Worm (Caenorhabditis elegans) whole organism, L2 larva: ENCODE measurements around the gene trpp-1.
A peak's percentile ranks its signal among the peaks of the same experiment; 100 is the strongest.

Experiments
- C34F6.9 ChIP-seq: fragments of 150-350 bp; optimal IDR thresholded peaks from 2 replicates; lab custom pipeline; 2014; ENCODE audit warnings: missing biosample characterization, missing genetic modification characterization
- F13H6.1 ChIP-seq: sonication (generic microtip); optimal IDR thresholded peaks from 2 replicates; lab custom pipeline; 2016; ENCODE audit warnings: missing genetic modification characterization, missing compliant biosample characterization
- R02D3.7 ChIP-seq: fragments of 150-350 bp; optimal IDR thresholded peaks from 2 replicates; lab custom pipeline; 2014; ENCODE audit warnings: missing biosample characterization, missing genetic modification characterization
- Y55F3AM.14 ChIP-seq: fragments of 200-800 bp; sonication (Bioruptor generic); optimal IDR thresholded peaks from 2 replicates; lab custom pipeline; 2018; ENCODE audit warnings: mild to moderate bottlenecking, missing genetic modification characterization, missing compliant biosample characterization
- ZK546.5 ChIP-seq: sonication (generic microtip); optimal IDR thresholded peaks from 2 replicates; lab custom pipeline; 2017; ENCODE audit warnings: missing biosample characterization, missing genetic modification characterization
- alr-1 ChIP-seq: fragments of 150-350 bp; optimal IDR thresholded peaks from 2 replicates; lab custom pipeline; 2014; ENCODE audit warnings: missing biosample characterization, missing genetic modification characterization
- ama-1 ChIP-seq: fragments of 150-350 bp; optimal IDR thresholded peaks from 2 replicates; lab custom pipeline; 2018; ENCODE audit warnings: inconsistent platforms
- blmp-1 ChIP-seq: sonication (generic microtip); optimal IDR thresholded peaks from 2 replicates; lab custom pipeline; 2017; ENCODE audit warnings: missing genetic modification characterization, mild to moderate bottlenecking, missing compliant biosample characterization, antibody characterized with exemption, moderate library complexity; ENCODE audit not compliant: insufficient read depth
- ceh-16 ChIP-seq: fragments of 150-350 bp; optimal IDR thresholded peaks from 2 replicates; lab custom pipeline; 2014; ENCODE audit warnings: missing biosample characterization, missing genetic modification characterization
- ceh-82 ChIP-seq: fragments of 150-350 bp; optimal IDR thresholded peaks from 2 replicates; lab custom pipeline; 2014; ENCODE audit warnings: missing biosample characterization, missing genetic modification characterization
- crh-2 ChIP-seq: sonication (generic microtip); optimal IDR thresholded peaks from 2 replicates; lab custom pipeline; 2017; ENCODE audit warnings: missing biosample characterization, missing genetic modification characterization
- dmd-4 ChIP-seq: sonication (generic microtip); optimal IDR thresholded peaks from 2 replicates; lab custom pipeline; 2017; ENCODE audit warnings: missing biosample characterization, missing genetic modification characterization
- egl-27 ChIP-seq: sonication (generic microtip); optimal IDR thresholded peaks from 3 replicates; lab custom pipeline; 2017; ENCODE audit warnings: missing biosample characterization, missing genetic modification reagents, missing genetic modification characterization
- elt-1 ChIP-seq: fragments of 150-350 bp; optimal IDR thresholded peaks from 2 replicates; lab custom pipeline; 2014; ENCODE audit warnings: missing biosample characterization, missing genetic modification characterization
- elt-3 ChIP-seq: sonication (generic microtip); optimal IDR thresholded peaks from 2 replicates; lab custom pipeline; 2017; ENCODE audit warnings: missing biosample characterization, missing genetic modification characterization
- fos-1 ChIP-seq: fragments of 150-350 bp; optimal IDR thresholded peaks from 2 replicates; lab custom pipeline; 2014; ENCODE audit warnings: missing biosample characterization, missing genetic modification characterization
- gmeb-1 ChIP-seq: fragments of 150-350 bp; optimal IDR thresholded peaks from 2 replicates; lab custom pipeline; 2014; ENCODE audit warnings: missing biosample characterization, missing genetic modification characterization
- lin-13 ChIP-seq: fragments of 150-350 bp; optimal IDR thresholded peaks from 2 replicates; lab custom pipeline; 2014; ENCODE audit warnings: missing biosample characterization, missing genetic modification reagents, missing genetic modification characterization
- lin-39 ChIP-seq: fragments of 150-350 bp; optimal IDR thresholded peaks from 2 replicates; lab custom pipeline; 2014; ENCODE audit warnings: missing biosample characterization, missing genetic modification reagents, missing genetic modification characterization
- lsy-2 ChIP-seq, 2 experiments: fragments of 150-350 bp in 1 of 2; sonication (generic microtip) in 1 of 2; optimal IDR thresholded peaks; 2 replicates each; lab custom pipeline; 2014 to 2017; ENCODE audit warnings: missing biosample characterization in 2 of 2, missing genetic modification characterization in 2 of 2
- mab-5 ChIP-seq: fragments of 150-350 bp; optimal IDR thresholded peaks from 2 replicates; lab custom pipeline; 2014; ENCODE audit warnings: missing biosample characterization, missing genetic modification characterization
- mdl-1 ChIP-seq, 2 experiments: fragments of 150-350 bp in 1 of 2; sonication (generic microtip) in 1 of 2; optimal IDR thresholded peaks; 2 replicates each; lab custom pipeline; 2017; ENCODE audit warnings: missing biosample characterization in 2 of 2, missing genetic modification characterization in 2 of 2
- nhr-11 ChIP-seq: fragments of 150-350 bp; optimal IDR thresholded peaks from 2 replicates; lab custom pipeline; 2014; ENCODE audit warnings: missing biosample characterization, missing genetic modification characterization
- nhr-12 ChIP-seq: fragments of 150-350 bp; optimal IDR thresholded peaks from 2 replicates; lab custom pipeline; 2014; ENCODE audit warnings: missing biosample characterization, missing genetic modification characterization
- nhr-129 ChIP-seq: fragments of 150-350 bp; optimal IDR thresholded peaks from 2 replicates; lab custom pipeline; 2014; ENCODE audit warnings: missing biosample characterization, missing genetic modification characterization
- nhr-21 ChIP-seq: fragments of 150-350 bp; optimal IDR thresholded peaks from 2 replicates; lab custom pipeline; 2014; ENCODE audit warnings: missing biosample characterization, missing genetic modification characterization
- nhr-23 ChIP-seq: fragments of 150-350 bp; optimal IDR thresholded peaks from 2 replicates; lab custom pipeline; 2014; ENCODE audit warnings: missing biosample characterization, missing genetic modification reagents, missing genetic modification characterization
- nhr-237 ChIP-seq: fragments of 150-350 bp; optimal IDR thresholded peaks from 2 replicates; lab custom pipeline; 2014; ENCODE audit warnings: missing biosample characterization, missing genetic modification characterization
- nhr-25 ChIP-seq: fragments of 150-350 bp; sonication (generic microtip); optimal IDR thresholded peaks from 3 replicates; lab custom pipeline; 2014; ENCODE audit warnings: missing biosample characterization, missing genetic modification characterization
- nhr-6 ChIP-seq: fragments of 150-350 bp; optimal IDR thresholded peaks from 2 replicates; lab custom pipeline; 2014; ENCODE audit warnings: missing biosample characterization, missing genetic modification characterization
- nhr-77 ChIP-seq: fragments of 150-350 bp; optimal IDR thresholded peaks from 2 replicates; lab custom pipeline; 2014; ENCODE audit warnings: missing biosample characterization, missing genetic modification characterization
- peb-1 ChIP-seq: fragments of 150-350 bp; optimal IDR thresholded peaks from 2 replicates; lab custom pipeline; 2014; ENCODE audit warnings: missing biosample characterization, missing genetic modification characterization
- sem-4 ChIP-seq: fragments of 150-350 bp; optimal IDR thresholded peaks from 2 replicates; lab custom pipeline; 2014; ENCODE audit warnings: missing biosample characterization, missing genetic modification reagents, missing genetic modification characterization
- skn-1 ChIP-seq: sonication (generic microtip); optimal IDR thresholded peaks from 2 replicates; lab custom pipeline; 2017; ENCODE audit warnings: missing biosample characterization, missing genetic modification characterization
- sma-3 ChIP-seq: sonication (generic microtip); optimal IDR thresholded peaks from 2 replicates; lab custom pipeline; 2016; ENCODE audit warnings: missing genetic modification reagents, missing genetic modification characterization, missing compliant biosample characterization
- sma-9 ChIP-seq, 2 experiments: fragments of 150-350 bp in 1 of 2; sonication (generic microtip) in 1 of 2; optimal IDR thresholded peaks; 2 replicates each; lab custom pipeline; 2014 to 2016; ENCODE audit warnings: missing genetic modification characterization in 2 of 2, mild to moderate bottlenecking in 1 of 2, missing biosample characterization in 1 of 2, missing compliant biosample characterization in 1 of 2, missing genetic modification reagents in 1 of 2, moderate library complexity in 1 of 2
- snpc-4 ChIP-seq: fragments of 150-350 bp; optimal IDR thresholded peaks from 2 replicates; lab custom pipeline; 2014; ENCODE audit warnings: missing biosample characterization, missing genetic modification characterization
- unc-39 ChIP-seq: fragments of 150-350 bp; optimal IDR thresholded peaks from 2 replicates; lab custom pipeline; 2014; ENCODE audit warnings: missing biosample characterization, missing genetic modification characterization
- unc-55 ChIP-seq: fragments of 150-350 bp; sonication (generic microtip); optimal IDR thresholded peaks from 3 replicates; lab custom pipeline; 2014; ENCODE audit warnings: missing biosample characterization, missing genetic modification reagents, missing genetic modification characterization
- unc-62 ChIP-seq: fragments of 150-350 bp; optimal IDR thresholded peaks from 2 replicates; lab custom pipeline; 2014; ENCODE audit warnings: missing biosample characterization, missing genetic modification reagents, missing genetic modification characterization
- zag-1 ChIP-seq: fragments of 150-350 bp; optimal IDR thresholded peaks from 2 replicates; lab custom pipeline; 2014; ENCODE audit warnings: missing biosample characterization, missing genetic modification characterization
- ztf-1 ChIP-seq: fragments of 200-800 bp; sonication (Bioruptor generic); conservative IDR thresholded peaks from 2 replicates; pipeline ENCODE4 v1.3.6; 2022; ENCODE audit warnings: missing genetic modification characterization, missing compliant biosample characterization
- ztf-11 ChIP-seq: sonication (generic microtip); optimal IDR thresholded peaks from 2 replicates; lab custom pipeline; 2017; ENCODE audit warnings: missing biosample characterization, missing genetic modification characterization
- ztf-4 ChIP-seq: fragments of 150-350 bp; optimal IDR thresholded peaks from 2 replicates; lab custom pipeline; 2014; ENCODE audit warnings: missing biosample characterization, missing genetic modification characterization

Gene trpp-1

DNA sequence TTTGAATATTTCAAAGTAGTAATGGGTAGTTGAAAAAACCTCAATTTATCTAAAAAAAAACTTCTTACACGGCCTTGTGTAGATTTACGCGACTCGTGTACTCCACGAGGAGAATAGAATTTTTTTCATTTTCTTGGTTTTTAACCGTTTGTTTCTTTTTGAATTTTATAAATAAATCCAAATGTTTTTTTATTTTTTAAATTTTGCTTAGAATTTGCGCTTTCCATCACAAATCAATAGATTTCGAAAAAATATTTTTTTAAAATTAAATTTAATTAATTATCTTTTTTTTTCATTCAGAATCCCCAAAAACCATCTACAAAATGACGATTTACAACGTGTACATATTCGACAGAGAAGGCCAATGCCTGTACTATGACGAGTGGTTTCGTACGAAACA lies at the start of gene trpp-1:
Gene trpp-1, plus strand, starts transcription at position 301 of the 400 bp plus-strand sequence.
- TF ChIP-seq mab-5 (no peak), egl-27 (tag; lab: Kevin White, UChicago) (no peak), C34F6.9 (tag; lab: Kevin White, UChicago) (no peak), R02D3.7 (tag; lab: Kevin White, UChicago) (no peak), alr-1 (tag; lab: Kevin White, UChicago) (no peak), gmeb-1 (tag; lab: Kevin White, UChicago) (no peak), nhr-77 (no peak), nhr-23 (no peak), F13H6.1 (tag; lab: Kevin White, UChicago) (no peak), ceh-16 (no peak), fos-1 (tag; lab: Kevin White, UChicago) (no peak), lin-13 (GFP tag; lab: Kevin White, UChicago) (no peak), nhr-6 (tag; lab: Kevin White, UChicago) (no peak), ztf-4 (tag; lab: Kevin White, UChicago) (no peak), elt-3 (tag; lab: Kevin White, UChicago) (no peak), unc-39 (tag; lab: Kevin White, UChicago) (no peak), dmd-4 (tag; lab: Kevin White, UChicago) (no peak), unc-62 (GFP tag; lab: Kevin White, UChicago) (no peak), mdl-1 (tag; optimal IDR thresholded peaks at IDR 0.05; lab: Kevin White, UChicago) (no peak)

DNA sequence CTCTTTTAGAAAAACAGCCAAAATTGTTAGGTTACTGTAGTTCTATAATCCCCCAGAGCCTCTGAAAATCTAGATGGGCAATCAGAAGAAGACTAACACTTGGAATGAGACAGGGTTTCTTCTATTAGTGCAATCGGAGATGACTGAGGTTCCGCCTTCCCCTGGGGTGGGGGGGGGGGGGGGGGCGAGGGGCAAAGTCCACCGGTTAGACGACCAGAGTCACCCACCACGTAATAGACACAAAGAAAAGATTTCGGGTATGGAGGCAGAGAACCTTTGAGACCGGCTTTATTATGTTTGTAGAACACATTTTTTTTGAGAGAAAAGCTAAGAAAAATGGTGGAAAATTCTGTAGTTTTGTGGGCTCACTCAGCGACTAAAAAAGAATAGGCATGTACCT lies 49.2 kb upstream of the trpp-1 start:
- TF ChIP-seq nhr-11 (tag; lab: Kevin White, UChicago) (no peak), unc-55 (no peak), skn-1 (no peak), sma-9 (GFP tag; optimal IDR thresholded peaks at IDR 0.05; lab: Kevin White, UChicago) (no peak), sma-9 (tag; optimal IDR thresholded peaks at IDR 0.05; lab: Kevin White, UChicago) (no peak), R02D3.7 (tag; lab: Kevin White, UChicago) (no peak), ztf-1 (no peak), ceh-16 (no peak), nhr-129 (no peak), ztf-11 (tag; lab: Kevin White, UChicago) (no peak), nhr-21 (tag; lab: Kevin White, UChicago) (no peak), nhr-6 (tag; lab: Kevin White, UChicago) (no peak)

DNA sequence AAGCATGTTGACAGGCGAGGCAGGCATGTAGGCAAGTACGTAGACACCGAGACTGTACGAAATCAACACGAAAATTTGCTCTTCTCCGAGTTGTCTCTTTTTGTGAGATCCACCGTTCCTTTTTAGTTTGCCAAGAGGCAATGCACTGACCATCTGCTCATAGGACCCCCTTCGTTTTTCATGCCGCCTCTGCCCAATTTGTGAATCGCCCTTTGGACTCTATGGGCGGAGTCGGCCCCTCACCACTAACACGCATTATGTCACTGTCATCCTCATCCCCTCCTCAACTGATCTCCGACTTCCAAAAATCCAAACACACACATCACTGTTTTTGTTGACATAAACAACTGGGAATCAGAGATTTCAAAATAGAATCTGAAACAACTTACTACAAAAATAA lies 47.5 kb upstream of the trpp-1 start:
- no peak for TF ChIP-seq mdl-1 (tag; optimal IDR thresholded peaks at IDR 0.05; lab: Kevin White, UChicago)
- no peak for TF ChIP-seq nhr-25 (tag; lab: Kevin White, UChicago)
- no peak for TF ChIP-seq ZK546.5
- TF ChIP-seq elt-1 (tag; lab: Kevin White, UChicago), result no peak
- no peak for TF ChIP-seq skn-1
- no peak for TF ChIP-seq gmeb-1 (tag; lab: Kevin White, UChicago)
- TF ChIP-seq nhr-23, result no peak
- no peak for TF ChIP-seq nhr-21 (tag; lab: Kevin White, UChicago)
- no peak for TF ChIP-seq dmd-4 (tag; lab: Kevin White, UChicago)
- no peak for TF ChIP-seq crh-2
- no peak for TF ChIP-seq nhr-6 (tag; lab: Kevin White, UChicago)
- TF ChIP-seq alr-1 (tag; lab: Kevin White, UChicago), result no peak
- no peak for TF ChIP-seq Y55F3AM.14 (GFP tag; lab: Kevin White, UChicago)
- TF ChIP-seq nhr-237, result no peak
- no peak for TF ChIP-seq ceh-82 (tag; lab: Kevin White, UChicago)

DNA sequence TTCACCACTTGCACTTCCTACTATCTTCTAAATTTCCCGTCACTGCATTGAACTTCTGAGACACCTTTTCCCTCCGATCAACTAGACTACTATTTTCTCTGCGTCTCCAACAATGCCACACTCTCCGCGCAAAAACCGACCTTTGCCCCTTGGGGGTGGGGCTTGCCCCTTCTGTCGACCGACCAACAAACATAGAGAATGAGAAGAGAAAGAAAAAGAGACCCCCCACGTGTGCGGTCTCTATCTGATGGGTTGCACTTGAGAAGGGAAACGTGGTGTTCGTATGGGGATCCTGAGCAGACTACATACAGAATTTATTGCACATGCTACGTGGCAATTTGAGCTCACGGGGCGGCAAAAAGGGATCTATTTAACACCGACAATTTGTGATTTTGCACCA lies 46.2 kb upstream of the trpp-1 start:
- TF ChIP-seq Y55F3AM.14 (GFP tag; lab: Kevin White, UChicago), result no peak
- TF ChIP-seq sma-3, result no peak
- no peak for TF ChIP-seq dmd-4 (tag; lab: Kevin White, UChicago)
- TF ChIP-seq ZK546.5, result no peak
- no peak for TF ChIP-seq ztf-4 (tag; lab: Kevin White, UChicago)
- no peak for TF ChIP-seq nhr-77
- no peak for TF ChIP-seq nhr-6 (tag; lab: Kevin White, UChicago)
- TF ChIP-seq ztf-1, result no peak
- TF ChIP-seq lin-39 (tag; lab: Kevin White, UChicago), result no peak
- TF ChIP-seq lin-13 (GFP tag; lab: Kevin White, UChicago), result no peak
- TF ChIP-seq nhr-21 (tag; lab: Kevin White, UChicago), result peak; percentile 49
- no peak for TF ChIP-seq nhr-23
- no peak for TF ChIP-seq nhr-12 (tag; lab: Kevin White, UChicago)
- no peak for TF ChIP-seq zag-1 (tag; lab: Kevin White, UChicago)
- no peak for TF ChIP-seq peb-1 (tag; lab: Kevin White, UChicago)
- TF ChIP-seq snpc-4 (tag; lab: Kevin White, UChicago), result no peak
- no peak for TF ChIP-seq ama-1 (lab: Kevin White, UChicago)
- no peak for TF ChIP-seq lsy-2 (tag; optimal IDR thresholded peaks at IDR 0.05; lab: Kevin White, UChicago)
- TF ChIP-seq ztf-11 (tag; lab: Kevin White, UChicago), result no peak
- TF ChIP-seq sem-4 (tag; lab: Kevin White, UChicago), result no peak
- TF ChIP-seq unc-55, result no peak
- no peak for TF ChIP-seq elt-1 (tag; lab: Kevin White, UChicago)
- no peak for TF ChIP-seq elt-3 (tag; lab: Kevin White, UChicago)
- TF ChIP-seq skn-1, result no peak
- TF ChIP-seq blmp-1 (tag; lab: Kevin White, UChicago), result peak; percentile 19
- peak; percentile 23 for TF ChIP-seq nhr-129
- peak; percentile 44 for TF ChIP-seq gmeb-1 (tag; lab: Kevin White, UChicago)
- no peak for TF ChIP-seq alr-1 (tag; lab: Kevin White, UChicago)
- TF ChIP-seq nhr-25 (tag; lab: Kevin White, UChicago), result peak; percentile 25
- TF ChIP-seq egl-27 (tag; lab: Kevin White, UChicago), result no peak
- no peak for TF ChIP-seq C34F6.9 (tag; lab: Kevin White, UChicago)
- TF ChIP-seq fos-1 (tag; lab: Kevin White, UChicago), result peak; percentile 73
- TF ChIP-seq nhr-11 (tag; lab: Kevin White, UChicago), result no peak
- TF ChIP-seq R02D3.7 (tag; lab: Kevin White, UChicago), result no peak
